Worm (Caenorhabditis elegans): ENCODE data around the gene arle-14.

ce11 chrIII:5701491-5701890, 8.8 kb downstream of the arle-14 start:
- TF ChIP-seq hlh-15 (tag; optimal IDR thresholded peaks at IDR 0.05), result no peak
- TF ChIP-seq hlh-13 (GFP tag; optimal IDR thresholded peaks at IDR 0.05), result no peak
- no peak for TF ChIP-seq dve-1 (tag; optimal IDR thresholded peaks at IDR 0.05)
- TF ChIP-seq ama-1 (optimal IDR thresholded peaks at IDR 0.05), result no peak
- TF ChIP-seq ceh-48 (tag; optimal IDR thresholded peaks at IDR 0.05), result no peak
- no peak for TF ChIP-seq hlh-30 (tag; optimal IDR thresholded peaks at IDR 0.05; ENCODE audit: insufficient read depth)
- no peak for TF ChIP-seq pros-1 (tag; optimal IDR thresholded peaks at IDR 0.05)
- TF ChIP-seq rnt-1 (tag; optimal IDR thresholded peaks at IDR 0.05), result no peak

All from whole organism, late embryonic.